Worm (Caenorhabditis elegans) whole organism, L3 larva: ENCODE measurements around the gene clec-227.

ENCODE experiments used
- R02D3.7 ChIP-seq: fragments of 150-350 bp; optimal IDR thresholded peaks from 2 replicates; lab custom pipeline; 2014; ENCODE audit warnings: missing biosample characterization, missing genetic modification characterization
- ZK546.5 ChIP-seq: sonication (generic microtip); optimal IDR thresholded peaks from 2 replicates; lab custom pipeline; 2017; ENCODE audit warnings: missing biosample characterization, missing genetic modification characterization
- aly-2 ChIP-seq: fragments of 150-350 bp; optimal IDR thresholded peaks from 2 replicates; lab custom pipeline; 2014; ENCODE audit warnings: missing biosample characterization, missing genetic modification characterization
- ama-1 ChIP-seq: fragments of 150-350 bp; optimal IDR thresholded peaks from 2 replicates; lab custom pipeline; 2018
- ceh-16 ChIP-seq: sonication (generic microtip); optimal IDR thresholded peaks from 2 replicates; lab custom pipeline; 2017; ENCODE audit warnings: missing biosample characterization, missing genetic modification characterization
- ceh-28 ChIP-seq: fragments of 150-350 bp; optimal IDR thresholded peaks from 2 replicates; lab custom pipeline; 2014; ENCODE audit warnings: missing biosample characterization, missing genetic modification reagents, missing genetic modification characterization
- ceh-82 ChIP-seq: fragments of 150-350 bp; optimal IDR thresholded peaks from 2 replicates; lab custom pipeline; 2014; ENCODE audit warnings: missing biosample characterization, missing genetic modification characterization
- daf-12 ChIP-seq: fragments of 150-350 bp; optimal IDR thresholded peaks from 2 replicates; lab custom pipeline; 2014; ENCODE audit warnings: missing biosample characterization, missing genetic modification reagents, missing genetic modification characterization
- egl-27 ChIP-seq: sonication (generic microtip); optimal IDR thresholded peaks from 4 replicates; lab custom pipeline; 2017; ENCODE audit warnings: missing biosample characterization, missing genetic modification reagents, missing genetic modification characterization
- egl-5 ChIP-seq: fragments of 150-350 bp; optimal IDR thresholded peaks from 2 replicates; lab custom pipeline; 2017; ENCODE audit warnings: missing biosample characterization, missing genetic modification reagents, missing genetic modification characterization, inconsistent platforms
- elt-3 ChIP-seq, 3 experiments: fragments of 150-350 bp in 1 of 3; sonication (generic microtip) in 2 of 3; optimal IDR thresholded peaks; 2 replicates in 2 of 3; 4 replicates in 1 of 3; lab custom pipeline; 2014 to 2017; ENCODE audit warnings: missing biosample characterization in 3 of 3, missing genetic modification characterization in 3 of 3
- eor-1 ChIP-seq, 2 experiments: fragments of 150-350 bp; optimal IDR thresholded peaks; 2 replicates each; lab custom pipeline; 2014 to 2018; ENCODE audit warnings: missing biosample characterization in 2 of 2, missing genetic modification characterization in 2 of 2
- fkh-10 ChIP-seq: sonication (generic microtip); optimal IDR thresholded peaks from 2 replicates; lab custom pipeline; 2017; ENCODE audit warnings: missing biosample characterization, missing genetic modification reagents, missing genetic modification characterization
- fkh-2 ChIP-seq: fragments of 150-350 bp; optimal IDR thresholded peaks from 2 replicates; lab custom pipeline; 2014; ENCODE audit warnings: missing biosample characterization, missing genetic modification reagents, missing genetic modification characterization
- jun-1 ChIP-seq: fragments of 150-350 bp; optimal IDR thresholded peaks from 2 replicates; lab custom pipeline; 2014; ENCODE audit warnings: missing biosample characterization, missing genetic modification reagents, missing genetic modification characterization
- lin-15B ChIP-seq: fragments of 150-350 bp; optimal IDR thresholded peaks from 2 replicates; lab custom pipeline; 2014; ENCODE audit warnings: missing biosample characterization, missing genetic modification characterization
- lsy-12 ChIP-seq: sonication (generic microtip); optimal IDR thresholded peaks from 2 replicates; lab custom pipeline; 2016; ENCODE audit warnings: mild to moderate bottlenecking, missing genetic modification characterization, missing compliant biosample characterization
- mdl-1 ChIP-seq: fragments of 150-350 bp; optimal IDR thresholded peaks from 2 replicates; lab custom pipeline; 2014; ENCODE audit warnings: missing biosample characterization, missing genetic modification characterization
- nfya-1 ChIP-seq: sonication (generic microtip); optimal IDR thresholded peaks from 2 replicates; lab custom pipeline; 2017; ENCODE audit warnings: missing genetic modification characterization, mild to moderate bottlenecking, missing compliant biosample characterization, antibody characterized with exemption, moderate library complexity; ENCODE audit not compliant: insufficient read depth
- nhr-11 ChIP-seq: fragments of 150-350 bp; optimal IDR thresholded peaks from 2 replicates; lab custom pipeline; 2014; ENCODE audit warnings: missing biosample characterization, missing genetic modification characterization
- nhr-12 ChIP-seq: fragments of 150-350 bp; optimal IDR thresholded peaks from 2 replicates; lab custom pipeline; 2014; ENCODE audit warnings: missing biosample characterization, missing genetic modification characterization
- nhr-23 ChIP-seq: fragments of 150-350 bp; optimal IDR thresholded peaks from 2 replicates; lab custom pipeline; 2014; ENCODE audit warnings: missing biosample characterization, missing genetic modification reagents, missing genetic modification characterization
- nhr-237 ChIP-seq: fragments of 150-350 bp; optimal IDR thresholded peaks from 2 replicates; lab custom pipeline; 2014; ENCODE audit warnings: missing biosample characterization, missing genetic modification characterization
- nhr-28 ChIP-seq: fragments of 150-350 bp; optimal IDR thresholded peaks from 2 replicates; lab custom pipeline; 2014; ENCODE audit warnings: missing biosample characterization, missing genetic modification characterization
- nhr-43 ChIP-seq: sonication (generic microtip); optimal IDR thresholded peaks from 2 replicates; lab custom pipeline; 2016; ENCODE audit warnings: mild to moderate bottlenecking, missing genetic modification characterization, missing compliant biosample characterization; ENCODE audit not compliant: poor library complexity, severe bottlenecking
- nhr-67 ChIP-seq: fragments of 150-350 bp; optimal IDR thresholded peaks from 2 replicates; lab custom pipeline; 2014; ENCODE audit warnings: missing biosample characterization, missing genetic modification characterization
- pha-4 ChIP-seq: fragments of 150-350 bp; optimal IDR thresholded peaks from 2 replicates; lab custom pipeline; 2014; ENCODE audit warnings: missing biosample characterization, missing genetic modification reagents, missing genetic modification characterization
- pqm-1 ChIP-seq: fragments of 150-350 bp; optimal IDR thresholded peaks from 2 replicates; lab custom pipeline; 2017; ENCODE audit warnings: missing biosample characterization, missing genetic modification characterization, inconsistent platforms
- sea-2 ChIP-seq: fragments of 150-350 bp; sonication (generic microtip); optimal IDR thresholded peaks from 4 replicates; lab custom pipeline; 2014; ENCODE audit warnings: missing biosample characterization, missing genetic modification reagents, missing genetic modification characterization
- skn-1 ChIP-seq: fragments of 150-350 bp; optimal IDR thresholded peaks from 2 replicates; lab custom pipeline; 2014; ENCODE audit warnings: missing biosample characterization, missing genetic modification characterization
- tbx-2 ChIP-seq: sonication (generic microtip); optimal IDR thresholded peaks from 2 replicates; lab custom pipeline; 2016; ENCODE audit warnings: mild to moderate bottlenecking, missing genetic modification characterization, missing compliant biosample characterization
- unc-39 ChIP-seq: sonication (generic microtip); optimal IDR thresholded peaks from 4 replicates; lab custom pipeline; 2017; ENCODE audit warnings: missing biosample characterization, missing genetic modification characterization
- unc-62 ChIP-seq: fragments of 150-350 bp; sonication (generic microtip); optimal IDR thresholded peaks from 4 replicates; lab custom pipeline; 2014; ENCODE audit warnings: missing biosample characterization, missing genetic modification reagents, missing genetic modification characterization
- zag-1 ChIP-seq: fragments of 150-350 bp; optimal IDR thresholded peaks from 2 replicates; lab custom pipeline; 2014; ENCODE audit warnings: missing biosample characterization, missing genetic modification characterization
- ztf-4 ChIP-seq: fragments of 150-350 bp; optimal IDR thresholded peaks from 2 replicates; lab custom pipeline; 2014; ENCODE audit warnings: missing biosample characterization, missing genetic modification characterization

The clec-227 gene

DNA sequence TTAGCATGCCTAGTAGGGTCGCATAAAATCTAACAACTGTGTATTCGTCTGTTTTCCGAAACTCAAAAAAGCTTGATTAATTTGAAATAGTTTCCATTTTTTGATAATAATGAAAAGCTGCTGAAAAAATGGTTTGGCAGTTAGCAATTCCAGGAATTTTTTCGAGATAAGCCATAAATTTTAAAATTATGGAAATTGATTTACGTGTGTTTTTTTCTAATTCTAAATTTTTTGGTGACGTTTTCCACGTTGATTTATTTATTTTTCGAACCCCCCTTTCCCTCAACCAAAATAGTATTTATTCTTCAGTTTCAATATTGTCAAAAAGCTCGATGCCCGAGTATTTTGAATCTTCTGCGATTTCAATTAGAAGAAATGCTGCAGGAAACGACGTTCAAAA lies 43.5 kb upstream of the clec-227 start, which contains the start of gene F23B12.1:
TSS of gene F23B12.1 (plus strand) at position 301 of the 400 bp plus-strand sequence.
- TF ChIP-seq pqm-1 (tag; lab: Kevin White, UChicago) (no peak), nfya-1 (tag; lab: Kevin White, UChicago) (no peak), ceh-16 (tag; lab: Kevin White, UChicago) (no peak), fkh-10 (no peak), nhr-12 (tag; lab: Kevin White, UChicago) (no peak), lin-15B (tag; lab: Kevin White, UChicago) (no peak), ama-1 (lab: Kevin White, UChicago) (no peak), pha-4 (no peak), skn-1 (tag; lab: Kevin White, UChicago) (no peak), nhr-67 (no peak), ZK546.5 (tag; lab: Kevin White, UChicago) (no peak), lsy-12 (tag; lab: Kevin White, UChicago) (no peak), egl-27 (tag; lab: Kevin White, UChicago) (no peak), aly-2 (tag; lab: Kevin White, UChicago) (no peak), mdl-1 (tag; lab: Kevin White, UChicago) (no peak), daf-12 (tag; lab: Kevin White, UChicago) (no peak), ceh-82 (tag; lab: Kevin White, UChicago) (no peak), nhr-237 (tag; lab: Kevin White, UChicago) (no peak)

DNA sequence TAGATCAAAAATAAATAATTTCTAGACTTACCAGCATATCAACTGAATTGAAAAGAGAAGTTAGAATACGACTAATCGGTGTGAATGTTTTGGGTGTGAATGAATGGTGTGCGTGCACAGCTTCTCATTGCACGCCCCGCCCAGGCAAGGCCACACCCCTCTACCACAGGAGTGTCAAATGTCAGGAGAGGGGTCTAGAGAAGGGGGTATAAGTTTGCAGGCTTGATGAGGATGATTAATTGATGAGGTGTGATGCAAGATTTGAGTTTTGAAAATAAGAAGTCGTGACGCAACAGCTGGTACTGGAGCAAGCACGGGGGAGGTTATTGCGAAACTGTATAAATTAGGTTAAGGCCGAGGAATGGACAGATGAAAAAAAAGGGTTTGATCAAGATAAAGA lies 40.1 kb upstream of the clec-227 start, which contains the start of gene egl-1:
TSS of gene egl-1 (minus strand) at position 101 of the 400 bp plus-strand sequence.
- no peak for TF ChIP-seq jun-1
- no peak for TF ChIP-seq nhr-11 (tag; lab: Kevin White, UChicago)
- no peak for TF ChIP-seq sea-2
- TF ChIP-seq aly-2 (tag; lab: Kevin White, UChicago), result no peak
- no peak for TF ChIP-seq nhr-23 (tag; lab: Kevin White, UChicago)
- TF ChIP-seq eor-1 (tag; optimal IDR thresholded peaks at IDR 0.05; lab: Kevin White, UChicago), result no peak
- TF ChIP-seq unc-62 (GFP tag; lab: Kevin White, UChicago), result no peak
- TF ChIP-seq nhr-28 (tag; lab: Kevin White, UChicago), result no peak
- no peak for TF ChIP-seq elt-3 (tag; optimal IDR thresholded peaks at IDR 0.05; lab: Kevin White, UChicago)
- TF ChIP-seq ztf-4, result no peak
- no peak for TF ChIP-seq nhr-12 (tag; lab: Kevin White, UChicago)
- TF ChIP-seq nhr-67, result no peak
- TF ChIP-seq mdl-1 (tag; lab: Kevin White, UChicago), result no peak

DNA sequence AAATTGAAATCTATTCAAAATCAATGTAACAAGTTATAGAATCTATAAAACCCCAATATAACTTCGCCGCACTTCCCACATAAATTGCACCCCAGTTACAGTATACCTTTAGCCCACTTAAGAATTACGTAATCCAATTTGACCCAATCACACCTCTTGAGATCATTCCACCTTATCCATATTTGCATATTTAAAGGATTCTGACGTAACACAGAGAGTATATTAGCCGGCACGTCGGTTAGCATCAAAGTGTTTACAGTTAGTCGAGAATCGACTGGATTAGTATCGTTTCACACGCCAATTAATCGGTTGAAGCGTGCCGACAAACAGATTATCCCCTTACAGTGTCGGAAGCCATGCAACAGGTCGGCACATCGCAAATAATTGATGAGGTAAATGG lies 38.7 kb upstream of the clec-227 start:
- TF ChIP-seq ceh-28 (tag; lab: Kevin White, UChicago) (no peak), tbx-2 (tag; lab: Kevin White, UChicago) (no peak)
- TF ChIP-seq, all 47 proteins: peak for 0

ce11 chrV:14436195-14436594 lies 36.1 kb upstream of the clec-227 start:
- no peak for TF ChIP-seq unc-39 (tag; lab: Kevin White, UChicago)
- no peak for TF ChIP-seq nhr-43 (tag; lab: Kevin White, UChicago)
- no peak for TF ChIP-seq R02D3.7 (tag; lab: Kevin White, UChicago)
- TF ChIP-seq zag-1 (tag; lab: Kevin White, UChicago), result no peak
- TF ChIP-seq ztf-4, result no peak
- no peak for TF ChIP-seq skn-1 (tag; lab: Kevin White, UChicago)
- TF ChIP-seq egl-5 (tag; lab: Kevin White, UChicago), result no peak
- TF ChIP-seq fkh-2, result no peak
- TF ChIP-seq fkh-10, result no peak
- TF ChIP-seq nhr-12 (tag; lab: Kevin White, UChicago), result no peak
- TF ChIP-seq nfya-1 (tag; lab: Kevin White, UChicago), result no peak
- no peak for TF ChIP-seq daf-12 (tag; lab: Kevin White, UChicago)
- TF ChIP-seq nhr-28 (tag; lab: Kevin White, UChicago), result no peak
- TF ChIP-seq ceh-28 (tag; lab: Kevin White, UChicago), result no peak
- no peak for TF ChIP-seq aly-2 (tag; lab: Kevin White, UChicago)
- no peak for TF ChIP-seq sea-2
- TF ChIP-seq ZK546.5 (tag; lab: Kevin White, UChicago), result no peak
- no peak for TF ChIP-seq ceh-16 (tag; lab: Kevin White, UChicago)
- TF ChIP-seq jun-1, result no peak
- TF ChIP-seq, all 47 proteins: peak for 0
